Fruit fly (Drosophila melanogaster) whole organism, embryonic: ENCODE measurements around the gene Cby.
A peak's percentile ranks its signal among the peaks of the same experiment; 100 is the strongest.

ENCODE experiments used
- ATbp ChIP-seq: fragments of 200-800 bp; sonication (Bioruptor generic); optimal IDR thresholded peaks from 2 replicates; lab custom pipeline; 2017; ENCODE audit warnings: missing biosample characterization, mild to moderate bottlenecking, missing genetic modification characterization, missing genetic modification reagents
- Atf3 ChIP-seq: fragments of 200-800 bp; sonication (Bioruptor generic); optimal IDR thresholded peaks from 3 replicates; lab custom pipeline; 2016; ENCODE audit warnings: missing biosample characterization, missing genetic modification characterization
- CG10543 ChIP-seq: fragments of 200-800 bp; sonication (Bioruptor generic); optimal IDR thresholded peaks from 3 replicates; lab custom pipeline; 2017; ENCODE audit warnings: missing biosample characterization, mild to moderate bottlenecking, missing genetic modification characterization, moderate library complexity
- CG11504 ChIP-seq: fragments of 200-800 bp; sonication (Bioruptor generic); optimal IDR thresholded peaks from 3 replicates; lab custom pipeline; 2019; ENCODE audit warnings: missing biosample characterization, mild to moderate bottlenecking, missing genetic modification characterization, moderate library complexity
- CG11696 ChIP-seq: fragments of 200-800 bp; sonication (Bioruptor generic); IDR thresholded peaks from 2 replicates; pipeline ENCODE4 v1.3.6; 2022; ENCODE audit warnings: missing biosample characterization, missing genetic modification characterization
- CG12071 ChIP-seq: fragments of 200-800 bp; sonication (Bioruptor generic); optimal IDR thresholded peaks from 3 replicates; lab custom pipeline; 2018; ENCODE audit warnings: missing biosample characterization, mild to moderate bottlenecking, missing genetic modification characterization
- CG12236 ChIP-seq: fragments of 200-800 bp; sonication (Bioruptor generic); optimal IDR thresholded peaks from 2 replicates; lab custom pipeline; 2016; ENCODE audit warnings: missing biosample characterization, missing genetic modification characterization
- CG13775 ChIP-seq: fragments of 200-800 bp; sonication (Bioruptor generic); optimal IDR thresholded peaks from 3 replicates; lab custom pipeline; 2017; ENCODE audit warnings: missing biosample characterization, mild to moderate bottlenecking, missing genetic modification characterization
- CG15601 ChIP-seq: fragments of 200-800 bp; sonication (Bioruptor generic); optimal IDR thresholded peaks from 3 replicates; lab custom pipeline; 2019; ENCODE audit warnings: missing biosample characterization, mild to moderate bottlenecking, missing genetic modification characterization, moderate library complexity
- CG1602 ChIP-seq: fragments of 200-800 bp; sonication (Bioruptor generic); optimal IDR thresholded peaks from 3 replicates; lab custom pipeline; 2016; ENCODE audit warnings: missing biosample characterization, missing genetic modification characterization
- CG17186 ChIP-seq: fragments of 200-800 bp; sonication (Bioruptor generic); optimal IDR thresholded peaks from 3 replicates; lab custom pipeline; 2017; ENCODE audit warnings: missing biosample characterization, missing genetic modification reagents, missing genetic modification characterization
- CG17912 ChIP-seq: fragments of 200-800 bp; sonication (Bioruptor generic); optimal IDR thresholded peaks from 2 replicates; lab custom pipeline; 2018; ENCODE audit warnings: missing biosample characterization, mild to moderate bottlenecking, missing genetic modification characterization
- CG30431 ChIP-seq: fragments of 200-800 bp; sonication (Bioruptor generic); optimal IDR thresholded peaks from 2 replicates; lab custom pipeline; 2017; ENCODE audit warnings: missing biosample characterization, missing genetic modification characterization
- CG33557 ChIP-seq: fragments of 200-800 bp; sonication (Bioruptor generic); optimal IDR thresholded peaks from 2 replicates; lab custom pipeline; 2019; ENCODE audit warnings: missing biosample characterization, mild to moderate bottlenecking, missing genetic modification characterization, moderate library complexity
- CG3838 ChIP-seq: fragments of 200-800 bp; sonication (Bioruptor generic); optimal IDR thresholded peaks from 3 replicates; lab custom pipeline; 2016; ENCODE audit warnings: missing biosample characterization, missing genetic modification characterization
- CG4404 ChIP-seq: fragments of 200-800 bp; sonication (Bioruptor generic); IDR thresholded peaks from 2 replicates; pipeline ENCODE4 v1.3.6; 2022; ENCODE audit warnings: missing biosample characterization, missing genetic modification characterization
- CG7357 ChIP-seq: fragments of 200-800 bp; sonication (Bioruptor generic); IDR thresholded peaks from 3 replicates; pipeline ENCODE4 v1.3.6; 2022; ENCODE audit warnings: missing biosample characterization, missing genetic modification characterization
- CG7987 ChIP-seq: fragments of 200-800 bp; sonication (Bioruptor generic); optimal IDR thresholded peaks from 2 replicates; lab custom pipeline; 2018; ENCODE audit warnings: missing biosample characterization, mild to moderate bottlenecking, missing genetic modification characterization, moderate library complexity
- CG8290 ChIP-seq, 3 experiments: fragments of 200-800 bp; sonication (Bioruptor generic); optimal IDR thresholded peaks; 2 replicates each; lab custom pipeline; 2016 to 2019; ENCODE audit warnings: missing biosample characterization in 3 of 3, missing genetic modification characterization in 3 of 3, mild to moderate bottlenecking in 2 of 3, moderate library complexity in 1 of 3
- CG8388 ChIP-seq: fragments of 200-800 bp; sonication (Bioruptor generic); optimal IDR thresholded peaks from 2 replicates; lab custom pipeline; 2019; ENCODE audit warnings: missing biosample characterization, mild to moderate bottlenecking, missing genetic modification characterization, moderate library complexity
- D ChIP-seq, 2 experiments: fragments of 200-800 bp in 1 of 2; fragments of >200 bp in 1 of 2; sonication (Bioruptor generic) in 1 of 2; optimal IDR thresholded peaks; 2 replicates in 1 of 2; 3 replicates in 1 of 2; lab custom pipeline; 2017; ENCODE audit warnings: mild to moderate bottlenecking in 1 of 2, missing biosample characterization in 1 of 2, missing genetic modification characterization in 1 of 2, missing genetic modification reagents in 1 of 2
- Dbx ChIP-seq: fragments of 200-800 bp; sonication (Bioruptor generic); IDR thresholded peaks from 3 replicates; pipeline ENCODE4 v1.3.6; 2022; ENCODE audit warnings: missing biosample characterization, missing genetic modification characterization
- Dip2 ChIP-seq: fragments of 200-800 bp; sonication (Bioruptor generic); IDR thresholded peaks from 2 replicates; pipeline ENCODE4 v1.3.6; 2022; ENCODE audit warnings: missing biosample characterization, missing genetic modification characterization
- E2f2 ChIP-seq: fragments of 200-800 bp; sonication (Bioruptor generic); IDR thresholded peaks from 2 replicates; pipeline ENCODE4 v1.3.6; 2022; ENCODE audit warnings: missing biosample characterization, missing genetic modification characterization
- Gsc ChIP-seq: fragments of 200-800 bp; sonication (Bioruptor generic); IDR thresholded peaks from 2 replicates; pipeline ENCODE4 v1.3.6; 2022; ENCODE audit warnings: missing biosample characterization, missing genetic modification characterization
- HLH3B ChIP-seq: fragments of 200-800 bp; sonication (Bioruptor generic); IDR thresholded peaks from 2 replicates; pipeline ENCODE4 v1.3.6; 2022; ENCODE audit warnings: missing biosample characterization, missing genetic modification characterization
- Max ChIP-seq: fragments of 200-800 bp; sonication (Bioruptor generic); optimal IDR thresholded peaks from 2 replicates; lab custom pipeline; 2016; ENCODE audit warnings: missing biosample characterization, mild to moderate bottlenecking, missing genetic modification characterization
- Meics ChIP-seq: fragments of 200-800 bp; sonication (Bioruptor generic); optimal IDR thresholded peaks from 2 replicates; lab custom pipeline; 2017; ENCODE audit warnings: missing biosample characterization, mild to moderate bottlenecking, missing genetic modification characterization
- Nf-YC ChIP-seq: fragments of 200-800 bp; optimal IDR thresholded peaks from 3 replicates; lab custom pipeline; 2019; ENCODE audit warnings: missing biosample characterization, mild to moderate bottlenecking, missing genetic modification characterization, moderate library complexity
- Sry-δ ChIP-seq: fragments of 200-800 bp; sonication (Bioruptor generic); optimal IDR thresholded peaks from 2 replicates; lab custom pipeline; 2016; ENCODE audit warnings: missing biosample characterization, missing genetic modification characterization
- ac ChIP-seq: fragments of 200-800 bp; sonication (Bioruptor generic); optimal IDR thresholded peaks from 3 replicates; lab custom pipeline; 2017; ENCODE audit warnings: missing biosample characterization, mild to moderate bottlenecking, missing genetic modification characterization
- bigmax ChIP-seq: fragments of 200-800 bp; sonication (Bioruptor generic); optimal IDR thresholded peaks from 2 replicates; lab custom pipeline; 2018; ENCODE audit warnings: missing biosample characterization, mild to moderate bottlenecking, missing genetic modification characterization
- caup ChIP-seq: fragments of 200-800 bp; sonication (Bioruptor generic); optimal IDR thresholded peaks from 3 replicates; lab custom pipeline; 2017; ENCODE audit warnings: missing biosample characterization, mild to moderate bottlenecking, missing genetic modification characterization, moderate library complexity; ENCODE audit not compliant: severe bottlenecking
- ci ChIP-seq: fragments of 200-800 bp; sonication (Bioruptor generic); IDR thresholded peaks from 3 replicates; pipeline ENCODE4 v1.3.6; 2022; ENCODE audit warnings: missing biosample characterization, missing genetic modification characterization
- cwo ChIP-seq: fragments of 200-800 bp; sonication (Bioruptor generic); optimal IDR thresholded peaks from 3 replicates; lab custom pipeline; 2017; ENCODE audit warnings: missing biosample characterization, missing genetic modification characterization, mild to moderate bottlenecking, moderate library complexity, missing genetic modification reagents
- danr ChIP-seq: fragments of 200-800 bp; sonication (Bioruptor generic); IDR thresholded peaks from 2 replicates; pipeline ENCODE4 v1.3.6; 2022; ENCODE audit warnings: missing biosample characterization, missing genetic modification characterization
- esg ChIP-seq: fragments of 200-800 bp; sonication (Bioruptor generic); conservative IDR thresholded peaks from 2 replicates; pipeline ENCODE4 v1.3.6; 2022; ENCODE audit warnings: missing biosample characterization, missing genetic modification characterization
- her ChIP-seq: fragments of 200-800 bp; sonication (Bioruptor generic); optimal IDR thresholded peaks from 2 replicates; lab custom pipeline; 2016; ENCODE audit warnings: missing biosample characterization, missing genetic modification characterization
- kah ChIP-seq: fragments of 200-800 bp; sonication (Bioruptor generic); optimal IDR thresholded peaks from 2 replicates; lab custom pipeline; 2018; ENCODE audit warnings: missing biosample characterization, mild to moderate bottlenecking, missing genetic modification characterization
- lbe ChIP-seq: fragments of 200-800 bp; sonication (Bioruptor generic); optimal IDR thresholded peaks from 2 replicates; lab custom pipeline; 2016; ENCODE audit warnings: missing biosample characterization, mild to moderate bottlenecking, missing genetic modification characterization
- nom ChIP-seq: fragments of 200-800 bp; sonication (Bioruptor generic); optimal IDR thresholded peaks from 2 replicates; lab custom pipeline; 2017; ENCODE audit warnings: missing biosample characterization, missing genetic modification characterization, mild to moderate bottlenecking, moderate library complexity, missing genetic modification reagents
- ranshi ChIP-seq: fragments of 200-800 bp; sonication (Bioruptor generic); IDR thresholded peaks from 2 replicates; pipeline ENCODE4 v1.3.6; 2022; ENCODE audit warnings: missing biosample characterization, missing genetic modification characterization
- scrt ChIP-seq: fragments of 200-800 bp; sonication (Bioruptor generic); optimal IDR thresholded peaks from 2 replicates; lab custom pipeline; 2018; ENCODE audit warnings: missing biosample characterization, mild to moderate bottlenecking, missing genetic modification characterization, moderate library complexity
- shn ChIP-seq: fragments of 200-800 bp; sonication (Bioruptor generic); optimal IDR thresholded peaks from 3 replicates; lab custom pipeline; 2016; ENCODE audit warnings: missing biosample characterization, missing genetic modification characterization
- sim ChIP-seq: fragments of 200-800 bp; sonication (Bioruptor generic); IDR thresholded peaks from 2 replicates; pipeline ENCODE4 v1.3.6; 2022; ENCODE audit warnings: missing biosample characterization, missing genetic modification characterization
- slou ChIP-seq: fragments of 200-800 bp; sonication (Bioruptor generic); optimal IDR thresholded peaks from 3 replicates; lab custom pipeline; 2016; ENCODE audit warnings: missing biosample characterization, missing genetic modification characterization
- tin ChIP-seq: fragments of 200-800 bp; sonication (Bioruptor generic); optimal IDR thresholded peaks from 3 replicates; lab custom pipeline; 2016; ENCODE audit warnings: missing biosample characterization, missing genetic modification characterization
- tna ChIP-seq: fragments of 200-800 bp; sonication (Bioruptor generic); IDR thresholded peaks from 2 replicates; pipeline ENCODE4 v1.3.6; 2022; ENCODE audit warnings: missing biosample characterization, missing genetic modification characterization; ENCODE audit not compliant: partially characterized antibody
- unpg ChIP-seq: fragments of 200-800 bp; sonication (Bioruptor generic); optimal IDR thresholded peaks from 3 replicates; lab custom pipeline; 2018; ENCODE audit warnings: missing biosample characterization, mild to moderate bottlenecking, missing genetic modification characterization, moderate library complexity
- wor ChIP-seq: fragments of 200-800 bp; sonication (Bioruptor generic); IDR thresholded peaks from 2 replicates; pipeline ENCODE4 v1.3.6; 2022; ENCODE audit warnings: missing biosample characterization, missing genetic modification characterization

Cby gene

dm6 chr3R:21848987-21849442 is 18.8 kb upstream of the Cby start (continued):
- TF ChIP-seq CG33557 (peak; percentile 69), shn (no peak), danr (GFP tag; lab: Robert Waterston, UW) (no peak), Dip2 (GFP tag; lab: Robert Waterston, UW) (no peak), CG10543 (GFP tag; lab: Kevin White, UChicago) (no peak), slou (GFP tag; lab: Kevin White, UChicago) (peak; percentile 52), Meics (peak; percentile 66), cwo (peak; percentile 36), CG8388 (GFP tag; lab: Kevin White, UChicago) (peak; percentile 77), ac (GFP tag; lab: Kevin White, UChicago) (peak; percentile 53), Sry-δ (GFP tag; lab: Kevin White, UChicago) (peak; percentile 33), CG17186 (GFP tag; lab: Kevin White, UChicago) (no peak), sim (peak; percentile 51), CG1602 (GFP tag; lab: Kevin White, UChicago) (peak; percentile 71), nom (GFP tag; lab: Kevin White, UChicago) (peak; percentile 90), Nf-YC (peak; percentile 43), CG4404 (GFP tag; lab: Robert Waterston, UW) (peak; percentile 53), lbe (GFP tag; lab: Kevin White, UChicago) (peak; percentile 89), tin (GFP tag; lab: Kevin White, UChicago) (peak; percentile 74), caup (GFP tag; lab: Kevin White, UChicago) (peak; percentile 41), CG7987 (GFP tag; lab: Kevin White, UChicago) (no peak), CG3838 (GFP tag; lab: Kevin White, UChicago) (no peak), HLH3B (peak; percentile 52; the same call in 1 of the 2 replicates), ranshi (GFP tag; lab: Robert Waterston, UW) (peak; percentile 38; the same call in 1 of the 2 replicates), D (optimal IDR thresholded peaks at IDR 0.05; lab: Kevin White, UChicago) (no peak), D (GFP tag; optimal IDR thresholded peaks at IDR 0.05; lab: Kevin White, UChicago) (peak; percentile 77), CG12071 (GFP tag; lab: Kevin White, UChicago) (peak; percentile 8), CG12236 (GFP tag; lab: Kevin White, UChicago) (peak; percentile 19), CG15601 (tag; lab: Kevin White, UChicago) (peak; percentile 56), kah (GFP tag; lab: Kevin White, UChicago) (peak; percentile 28), bigmax (GFP tag; lab: Kevin White, UChicago) (no peak), Dbx (GFP tag; lab: Robert Waterston, UW) (no peak), CG30431 (GFP tag; lab: Kevin White, UChicago) (peak; percentile 66), scrt (GFP tag; lab: Kevin White, UChicago) (no peak)

dm6 chr3R:21849988-21850460 is 17.8 kb upstream of the Cby start:
- no peak for TF ChIP-seq CG17912
- TF ChIP-seq CG8290 (GFP tag; optimal IDR thresholded peaks at IDR 0.05; lab: Kevin White, UChicago) = peak; percentile 58
- no peak for TF ChIP-seq CG8290 (tag; optimal IDR thresholded peaks at IDR 0.05; lab: Kevin White, UChicago)
- peak; percentile 2 for TF ChIP-seq her
- no peak for TF ChIP-seq tna
- TF ChIP-seq ci = peak; percentile 64
- TF ChIP-seq Atf3 = peak; percentile 12
- TF ChIP-seq E2f2 (GFP tag; lab: Robert Waterston, UW) = no peak
- no peak for TF ChIP-seq CG11696 (GFP tag; lab: Robert Waterston, UW)
- no peak for TF ChIP-seq Gsc (GFP tag; lab: Robert Waterston, UW)
- TF ChIP-seq wor (GFP tag; lab: Robert Waterston, UW) = no peak
- TF ChIP-seq esg = peak; percentile 27; the same call in 1 of the 2 replicates
- peak; percentile 37 for TF ChIP-seq CG11504 (tag; lab: Kevin White, UChicago)
- 0 out of 3 replicates have a peak, but pooled peaks have one; percentile 13 for TF ChIP-seq CG7357 (GFP tag; lab: Robert Waterston, UW)
- peak; percentile 24 for TF ChIP-seq ATbp (GFP tag; lab: Kevin White, UChicago)
- peak; percentile 35 for TF ChIP-seq CG13775 (GFP tag; lab: Kevin White, UChicago)
- peak; percentile 34 for TF ChIP-seq unpg (GFP tag; lab: Kevin White, UChicago)
- TF ChIP-seq Max (GFP tag; lab: Kevin White, UChicago) = no peak
